Worm (Caenorhabditis elegans) whole organism, dauer: Measurements from ENCODE around the gene T19E7.6.

ENCODE experiments used
- unc-62 ChIP-seq: sonication (generic microtip); optimal IDR thresholded peaks from 2 replicates; lab custom pipeline; 2017; ENCODE audit warnings: missing biosample characterization, missing genetic modification reagents, missing genetic modification characterization

The T19E7.6 gene

ce11 chrIV:5665353-5665918, 3.9 kb downstream of the T19E7.6 start:
- no peak for TF ChIP-seq unc-62 (GFP tag; lab: Kevin White, UChicago)

ce11 chrIV:5664375-5665004, 4.8 kb downstream of the T19E7.6 start, which contains the start of gene bec-1:
TSS of gene bec-1 (minus strand) at chrIV:5664425.
- no peak for TF ChIP-seq unc-62 (GFP tag; lab: Kevin White, UChicago)

DNA sequence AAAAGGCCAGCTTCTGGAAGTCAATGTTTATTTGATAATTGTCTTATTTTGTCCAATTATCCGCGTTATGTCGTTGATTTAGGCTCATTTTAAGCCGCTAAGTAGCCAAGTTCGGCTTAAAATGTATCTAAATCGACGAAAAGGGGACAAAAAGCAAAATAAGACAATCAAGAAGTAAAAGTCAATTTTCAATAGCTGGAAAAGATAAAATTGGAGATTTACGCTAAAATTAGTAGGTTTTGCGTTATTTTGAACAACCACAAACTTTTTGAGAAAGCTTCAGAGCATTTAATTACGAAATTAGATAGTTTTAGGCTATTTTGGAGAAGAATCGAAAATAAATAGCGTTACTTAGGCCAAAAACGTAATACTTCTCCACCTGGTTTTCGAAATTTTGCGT, 6.4 kb downstream of the T19E7.6 start:
- TF ChIP-seq unc-62 (GFP tag; lab: Kevin White, UChicago) = no peak

DNA sequence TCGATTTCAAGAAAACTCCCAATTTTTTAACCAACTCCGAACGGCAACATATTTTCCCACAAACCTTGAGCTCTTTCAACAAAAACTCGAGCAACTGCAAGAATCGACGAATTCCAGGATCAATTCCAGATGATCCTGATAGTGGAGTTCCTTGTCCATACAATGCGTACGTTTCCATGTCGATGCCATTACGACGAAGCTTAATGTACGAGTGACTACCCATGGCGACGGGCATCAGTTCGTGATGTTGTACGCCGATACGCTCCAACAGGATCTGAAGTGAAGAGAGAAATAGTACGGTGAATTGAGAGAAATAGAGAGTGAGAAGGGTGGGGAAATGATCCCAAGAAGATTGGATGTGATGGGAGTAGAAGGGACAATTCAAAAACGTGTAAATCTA, 7.2 kb downstream of the T19E7.6 start:
- TF ChIP-seq unc-62 (GFP tag; lab: Kevin White, UChicago) = no peak

DNA sequence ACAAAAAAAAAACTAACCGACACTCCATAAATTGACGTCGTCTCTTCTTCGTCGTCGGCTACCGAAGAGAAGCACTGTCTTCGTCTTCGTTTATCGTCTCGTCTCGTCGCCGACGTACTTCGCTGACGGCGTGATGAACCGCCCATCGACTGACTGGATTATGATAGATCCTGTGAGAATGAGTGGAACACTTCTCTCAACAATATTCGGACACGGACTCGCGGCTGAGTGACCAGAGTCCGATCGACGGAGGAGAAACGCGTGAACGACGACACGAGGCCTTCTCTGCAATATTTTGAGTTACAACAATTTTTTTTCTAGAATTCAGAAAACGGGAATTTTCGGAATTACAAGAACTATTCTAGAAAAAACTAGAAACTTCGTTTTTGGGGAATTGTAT, 9.1 kb downstream of the T19E7.6 start, which contains the start of gene skn-1:
Gene skn-1, minus strand, starts transcription at position 146 of the 400 bp plus-strand sequence.
- TF ChIP-seq unc-62 (GFP tag; lab: Kevin White, UChicago) = no peak

ce11 chrIV:5659461-5659860, 9.8 kb downstream of the T19E7.6 start:
- TF ChIP-seq unc-62 (GFP tag; lab: Kevin White, UChicago) = no peak

DNA sequence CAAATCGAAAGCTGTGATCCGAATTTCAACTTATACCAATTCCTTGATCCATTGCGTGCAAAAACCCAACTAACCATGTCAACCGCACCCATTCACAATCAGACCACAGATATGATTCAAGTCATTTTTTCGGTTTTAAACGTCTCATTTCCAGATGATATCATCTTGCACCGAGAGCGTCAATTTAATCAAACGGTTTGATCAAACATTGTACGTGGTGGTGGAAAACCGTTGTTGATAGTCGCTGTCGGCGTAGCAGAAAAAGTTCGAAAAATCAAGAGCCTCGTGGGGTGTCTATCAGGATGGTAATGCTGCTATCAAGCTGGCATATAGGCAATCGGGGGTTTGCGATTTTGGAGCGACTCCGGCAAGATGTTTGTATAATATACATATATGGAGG, 10.4 kb downstream of the T19E7.6 start:
- no peak for TF ChIP-seq unc-62 (GFP tag; lab: Kevin White, UChicago)

DNA sequence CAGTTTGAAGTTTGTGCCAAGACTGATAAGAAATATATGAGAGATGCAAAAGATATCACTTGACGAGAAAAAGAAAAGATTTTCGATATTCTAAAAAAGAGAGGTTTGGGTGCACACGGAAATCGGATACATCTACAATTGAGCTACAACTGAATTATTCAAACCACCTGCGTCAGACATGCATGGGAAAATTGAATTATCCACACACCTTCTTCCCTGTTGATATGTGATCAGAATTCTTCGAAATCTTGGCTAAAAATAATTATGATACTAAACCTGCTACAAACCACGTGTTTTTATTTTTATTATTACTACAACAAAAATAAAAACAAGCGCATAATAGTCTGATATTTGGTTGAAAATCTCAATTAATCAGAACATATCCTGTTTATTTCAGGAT, 11.1 kb downstream of the T19E7.6 start:
- no peak for TF ChIP-seq unc-62 (GFP tag; lab: Kevin White, UChicago)

- no peak for TF ChIP-seq unc-62 (GFP tag; lab: Kevin White, UChicago)
These were observed 12.1 kb downstream of the T19E7.6 start for ce11 chrIV:5657126-5657666.

DNA sequence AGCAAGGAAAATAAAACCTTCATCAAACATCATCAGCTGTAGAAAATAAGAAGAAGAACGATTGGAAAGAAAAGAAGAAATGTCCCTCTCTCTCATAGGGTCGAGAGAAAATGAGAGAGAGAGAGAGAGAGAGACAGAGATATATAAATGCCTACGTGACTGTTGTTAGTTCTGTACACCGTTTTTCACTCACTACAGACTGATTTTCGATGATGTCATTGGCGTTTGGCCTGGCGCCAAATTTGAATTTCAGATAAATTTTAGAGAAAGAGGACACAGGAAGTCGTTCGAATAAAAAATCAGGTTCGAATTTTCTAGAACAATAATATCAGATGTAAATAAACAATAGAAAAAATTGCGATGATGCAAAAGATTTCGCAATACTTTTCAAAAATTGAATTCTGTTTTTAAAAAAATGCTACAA, 13.3 kb downstream of the T19E7.6 start:
- no peak for TF ChIP-seq unc-62 (GFP tag; lab: Kevin White, UChicago)

DNA sequence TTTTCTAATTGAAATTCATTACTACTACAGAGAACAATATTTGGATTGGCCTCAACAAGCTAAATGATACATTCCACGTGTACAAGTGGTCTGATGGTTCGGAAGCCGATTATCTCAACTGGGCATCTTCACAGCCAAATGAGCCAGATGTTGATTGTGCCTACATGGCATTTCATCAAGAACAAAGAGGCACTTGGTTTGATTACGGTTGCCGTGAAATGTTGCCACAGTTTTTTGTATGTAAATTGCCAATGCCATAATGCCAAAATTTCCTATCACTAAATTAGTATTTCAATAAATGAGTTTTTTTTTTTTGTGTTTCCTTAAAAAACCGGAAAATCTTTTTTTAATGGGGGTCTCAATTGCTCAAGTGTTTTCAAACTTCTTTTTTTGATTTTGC, 14.6 kb downstream of the T19E7.6 start:
- TF ChIP-seq unc-62 (GFP tag; lab: Kevin White, UChicago) = no peak

ce11 chrIV:5654203-5654602, 15.1 kb downstream of the T19E7.6 start:
- TF ChIP-seq unc-62 (GFP tag; lab: Kevin White, UChicago) = no peak

DNA sequence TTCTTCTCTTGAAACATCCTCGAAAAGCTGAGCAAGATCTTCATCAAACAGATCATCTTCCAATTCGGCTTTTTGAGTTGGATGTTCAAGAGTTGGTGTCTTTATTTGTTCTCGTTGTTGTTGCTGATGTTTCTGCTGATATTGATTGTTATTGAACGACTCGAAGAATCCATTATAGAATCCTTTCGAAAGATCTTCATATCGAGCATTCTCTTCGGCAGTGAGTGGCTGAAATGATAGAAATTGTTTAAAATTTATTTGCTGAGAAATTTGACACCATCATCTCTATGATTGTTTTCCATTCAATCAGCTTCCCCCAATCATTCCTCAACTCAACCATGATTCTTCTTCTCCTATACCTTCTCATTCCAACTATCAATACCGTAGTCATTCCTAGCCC, 15.7 kb downstream of the T19E7.6 start, which contains the start of gene clec-178:
Gene clec-178, plus strand, starts transcription at position 301 of the 400 bp plus-strand sequence.
- TF ChIP-seq unc-62 (GFP tag; lab: Kevin White, UChicago) = no peak

DNA sequence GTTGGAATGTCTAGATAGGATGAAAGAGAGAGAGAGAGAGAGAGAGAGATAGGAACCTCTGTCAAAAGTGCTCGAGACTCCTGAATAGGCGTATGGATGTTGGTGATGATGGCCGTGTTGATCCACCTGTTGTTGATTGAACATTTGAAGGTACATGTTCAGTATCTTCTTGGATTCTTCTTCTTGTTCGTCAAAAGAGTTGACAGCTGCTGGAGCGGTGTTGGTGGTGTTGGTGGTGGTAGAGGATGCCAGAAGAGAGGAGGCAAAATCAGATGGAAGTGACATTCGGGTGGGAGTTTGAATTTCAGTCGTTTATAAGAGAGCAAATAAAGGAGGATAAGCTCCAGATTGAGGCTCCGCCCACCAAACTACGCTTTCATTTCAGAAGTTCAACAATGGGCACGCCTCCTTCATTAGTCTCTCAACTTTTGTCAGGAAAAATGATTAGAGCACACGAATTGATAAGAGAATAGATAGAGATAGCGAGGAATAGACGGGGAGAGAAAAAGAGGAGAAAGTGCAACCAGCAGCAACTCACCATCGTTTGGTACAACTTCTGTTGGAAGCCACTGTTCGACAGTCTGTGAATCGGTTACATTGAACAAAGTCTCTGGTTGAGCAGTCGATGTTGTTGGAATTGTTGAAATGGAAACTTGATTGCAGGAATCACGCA, 16.4 kb downstream of the T19E7.6 start:
- TF ChIP-seq unc-62 (GFP tag; lab: Kevin White, UChicago) = no peak

- no peak for TF ChIP-seq unc-62 (GFP tag; lab: Kevin White, UChicago)
These were observed 18.5 kb downstream of the T19E7.6 start for ce11 chrIV:5650761-5651332.

- TF ChIP-seq unc-62 (GFP tag; lab: Kevin White, UChicago) = no peak
These were observed 20.2 kb downstream of the T19E7.6 start, which contains the start of gene csn-5 for ce11 chrIV:5649073-5649583. TSS of gene csn-5 (plus strand) at chrIV:5649533.
